Worm (Caenorhabditis elegans): ENCODE data around the gene nhr-207.

- TF ChIP-seq C04F5.9 (tag; optimal IDR thresholded peaks at IDR 0.05) = no peak
- no peak for TF ChIP-seq nhr-84 (tag; optimal IDR thresholded peaks at IDR 0.05)
- TF ChIP-seq elt-3 (tag; optimal IDR thresholded peaks at IDR 0.05) = no peak
- no peak for TF ChIP-seq fos-1 (tag; optimal IDR thresholded peaks at IDR 0.05)
- TF ChIP-seq lir-3 (tag; optimal IDR thresholded peaks at IDR 0.05; ENCODE audit: poor library complexity) = no peak
- no peak for TF ChIP-seq lin-15B (tag; optimal IDR thresholded peaks at IDR 0.05)
- TF ChIP-seq efl-1 (optimal IDR thresholded peaks at IDR 0.05) = no peak
- TF ChIP-seq efl-1 (GFP tag; optimal IDR thresholded peaks at IDR 0.05 in 1 of 2) = no peak
- TF ChIP-seq rnt-1 (tag; optimal IDR thresholded peaks at IDR 0.05) = no peak
Measured at ce11 chrV:12114693-12115092, 18.7 kb downstream of the nhr-207 start, which contains the start of gene spin-1.

Data from whole organism, L1 larva.